Worm (Caenorhabditis elegans) whole organism, young adult: ENCODE measurements around the gene ZK1290.1.

Experiments
- ama-1 ChIP-seq, 3 experiments: fragments of 150-350 bp in 1 of 3; sonication (generic microtip) in 2 of 3; optimal IDR thresholded peaks; 2 replicates each; lab custom pipeline; 2014 to 2018; ENCODE audit warnings: missing biosample characterization in 2 of 3, missing genetic modification characterization in 2 of 3, missing genetic modification reagents in 2 of 3
- ekl-4 ChIP-seq: fragments of 200-800 bp; sonication (Bioruptor generic); IDR thresholded peaks from 2 replicates; pipeline ENCODE4 v1.3.6; 2022; ENCODE audit warnings: missing genetic modification reagents, missing genetic modification characterization, missing compliant biosample characterization
- snpc-1.3 ChIP-seq: sonication (generic microtip); optimal IDR thresholded peaks from 2 replicates; lab custom pipeline; 2017; ENCODE audit warnings: missing genetic modification characterization, mild to moderate bottlenecking, missing compliant biosample characterization, antibody characterized with exemption, moderate library complexity, missing genotype, missing genetic modification reagents; ENCODE audit not compliant: insufficient read depth

DNA sequence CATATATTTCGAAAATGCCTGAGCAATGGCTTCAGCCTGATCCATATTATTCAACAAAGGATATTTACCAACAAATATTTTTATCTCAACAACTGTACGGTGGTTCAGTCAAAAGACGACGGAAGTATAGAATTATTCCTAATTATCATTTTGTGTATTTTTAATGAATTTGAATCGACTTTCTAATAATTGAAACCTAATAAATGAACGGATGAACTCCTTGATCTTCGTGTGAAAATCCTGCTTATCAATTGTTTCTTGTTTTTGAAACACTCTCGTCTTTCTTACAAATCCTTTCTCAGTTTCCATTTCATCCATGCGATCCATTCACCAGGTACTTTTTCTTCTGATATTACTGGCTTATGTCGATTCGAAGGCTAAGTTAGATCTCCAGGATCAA is 14.1 kb downstream of the ZK1290.1 start, which contains the start of gene F35D2.1:
- TF ChIP-seq ekl-4 = no peak
- no peak for TF ChIP-seq ama-1 (optimal IDR thresholded peaks at IDR 0.05; lab: Kevin White, UChicago)
- TF ChIP-seq ama-1 (GFP tag; optimal IDR thresholded peaks at IDR 0.05; lab: Kevin White, UChicago) = no peak
- no peak for TF ChIP-seq snpc-1.3 (tag; lab: Kevin White, UChicago)
